Worm (Caenorhabditis elegans) whole organism, mixed stage, embryonic: ENCODE data around the gene gpx-6.
A peak's percentile ranks its signal among the peaks of the same experiment; 100 is the strongest.

Experiments
- nhr-12 ChIP-seq: fragments of 150-350 bp; optimal IDR thresholded peaks from 2 replicates; lab custom pipeline; 2014; ENCODE audit warnings: missing biosample characterization, missing genetic modification characterization
- pha-4 ChIP-seq: fragments of 150-350 bp; optimal IDR thresholded peaks from 2 replicates; lab custom pipeline; 2018; ENCODE audit warnings: missing biosample characterization, missing genetic modification reagents, missing genetic modification characterization
- unc-62 ChIP-seq: fragments of 150-350 bp; optimal IDR thresholded peaks from 2 replicates; lab custom pipeline; 2014; ENCODE audit warnings: missing biosample characterization, missing genetic modification reagents, missing genetic modification characterization

- TF ChIP-seq nhr-12 (no peak), unc-62 (GFP tag; lab: Kevin White, UChicago) (no peak), pha-4 (tag; lab: Kevin White, UChicago) (peak; percentile 13)
Observed at ce11 chrIV:8182566-8182965, 39.4 kb upstream of the gpx-6 start.
